Worm (Caenorhabditis elegans) whole organism, L3 larva: ENCODE results near the gene T19B10.2.
A peak's percentile ranks its signal among the peaks of the same experiment; 100 is the strongest.

ENCODE experiments used
- R02D3.7 ChIP-seq: fragments of 150-350 bp; optimal IDR thresholded peaks from 2 replicates; lab custom pipeline; 2014; ENCODE audit warnings: missing biosample characterization, missing genetic modification characterization
- aly-2 ChIP-seq: fragments of 150-350 bp; optimal IDR thresholded peaks from 2 replicates; lab custom pipeline; 2014; ENCODE audit warnings: missing biosample characterization, missing genetic modification characterization
- ceh-9 ChIP-seq: sonication (generic microtip); optimal IDR thresholded peaks from 2 replicates; lab custom pipeline; 2018; ENCODE audit warnings: missing biosample characterization, missing genetic modification characterization
- egl-27 ChIP-seq: sonication (generic microtip); optimal IDR thresholded peaks from 4 replicates; lab custom pipeline; 2017; ENCODE audit warnings: missing biosample characterization, missing genetic modification reagents, missing genetic modification characterization
- elt-1 ChIP-seq: fragments of 150-350 bp; optimal IDR thresholded peaks from 2 replicates; lab custom pipeline; 2014; ENCODE audit warnings: missing biosample characterization, missing genetic modification characterization
- nfya-1 ChIP-seq: sonication (generic microtip); optimal IDR thresholded peaks from 2 replicates; lab custom pipeline; 2017; ENCODE audit warnings: missing genetic modification characterization, mild to moderate bottlenecking, missing compliant biosample characterization, antibody characterized with exemption, moderate library complexity; ENCODE audit not compliant: insufficient read depth
- pha-4 ChIP-seq: fragments of 150-350 bp; optimal IDR thresholded peaks from 2 replicates; lab custom pipeline; 2014; ENCODE audit warnings: missing biosample characterization, missing genetic modification reagents, missing genetic modification characterization
- pqm-1 ChIP-seq: fragments of 150-350 bp; optimal IDR thresholded peaks from 2 replicates; lab custom pipeline; 2017; ENCODE audit warnings: missing biosample characterization, missing genetic modification characterization, inconsistent platforms
- unc-62 ChIP-seq: fragments of 150-350 bp; sonication (generic microtip); optimal IDR thresholded peaks from 4 replicates; lab custom pipeline; 2014; ENCODE audit warnings: missing biosample characterization, missing genetic modification reagents, missing genetic modification characterization
- zag-1 ChIP-seq: fragments of 150-350 bp; optimal IDR thresholded peaks from 2 replicates; lab custom pipeline; 2014; ENCODE audit warnings: missing biosample characterization, missing genetic modification characterization
- ztf-11 ChIP-seq: fragments of 150-350 bp; optimal IDR thresholded peaks from 2 replicates; lab custom pipeline; 2014; ENCODE audit warnings: missing biosample characterization, missing genetic modification characterization

DNA sequence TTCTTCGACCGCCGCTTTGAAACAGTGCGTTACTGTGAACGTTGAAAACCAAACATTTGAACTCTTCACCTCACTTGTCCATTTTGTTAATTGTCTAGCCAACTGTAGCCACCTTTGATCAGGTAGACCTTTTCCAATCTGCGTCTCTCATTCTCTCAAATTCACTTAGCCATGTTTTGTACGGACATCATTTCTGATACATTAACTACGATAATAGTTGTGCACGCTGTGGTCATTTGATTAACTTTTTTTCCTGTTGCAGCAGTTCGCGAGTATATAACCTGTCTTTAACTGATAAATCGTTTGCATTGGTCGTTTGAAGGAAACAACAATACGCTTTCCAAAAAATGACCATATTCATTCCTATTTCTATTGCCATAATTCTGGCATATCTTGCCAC is 3.7 kb upstream of the T19B10.2 start, which contains the start of gene cyp-29A2:
- TF ChIP-seq zag-1 (tag; lab: Kevin White, UChicago) (no peak), pqm-1 (tag; lab: Kevin White, UChicago) (peak; percentile 18), nfya-1 (tag; lab: Kevin White, UChicago) (no peak), pha-4 (tag; lab: Kevin White, UChicago) (no peak), egl-27 (no peak), unc-62 (GFP tag; lab: Kevin White, UChicago) (no peak), aly-2 (tag; lab: Kevin White, UChicago) (no peak), ztf-11 (no peak), elt-1 (no peak), ceh-9 (tag; lab: Kevin White, UChicago) (no peak), R02D3.7 (tag; lab: Kevin White, UChicago) (no peak)
